Fruit fly (Drosophila melanogaster): Measurements from ENCODE around the gene cad.

The cad gene

DNA sequence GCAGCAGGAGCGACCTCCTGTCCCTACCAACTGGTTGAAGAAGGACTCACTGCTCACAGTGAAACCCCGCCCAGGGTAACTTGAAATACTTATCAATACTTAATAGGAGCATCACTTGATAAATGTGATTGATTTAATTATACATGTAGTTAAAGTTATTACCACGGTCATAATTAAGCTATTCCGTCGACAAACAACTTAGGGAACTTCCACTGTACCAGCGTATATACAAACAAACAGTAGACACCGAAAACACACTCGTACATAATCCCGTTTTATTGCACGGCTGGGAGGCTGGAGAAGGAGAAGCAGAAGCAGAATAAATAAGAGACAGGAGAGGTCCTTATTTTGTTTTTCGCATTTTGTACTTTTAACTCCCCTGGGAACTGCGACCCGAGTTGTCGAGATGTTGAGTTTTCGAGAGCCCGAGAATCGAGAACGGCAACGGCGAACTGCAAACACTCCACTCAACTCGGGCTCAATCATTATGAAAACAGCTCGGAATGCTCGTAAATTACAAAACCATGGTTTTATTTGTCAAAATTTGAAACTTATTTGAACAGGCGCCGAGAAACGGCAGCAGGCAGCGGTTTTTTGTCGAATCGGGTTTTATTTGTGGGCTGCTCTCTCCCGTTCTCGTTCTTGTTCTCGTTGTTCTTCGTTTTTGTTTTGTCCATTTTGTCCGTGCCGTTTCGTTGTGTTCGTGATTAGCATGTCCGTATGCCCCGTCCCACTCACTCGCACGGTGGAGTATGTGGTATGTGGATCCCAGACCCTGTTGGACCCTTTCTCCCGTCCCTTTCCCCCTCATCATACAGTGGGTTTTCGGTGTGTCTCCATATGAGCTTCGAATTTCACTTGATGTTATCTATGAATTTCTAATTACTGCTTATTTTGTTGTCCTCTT is 29.7 kb downstream of the cad start (continued):
- peak; percentile 75 for TF ChIP-seq dmrt99B (tag; optimal IDR thresholded peaks at IDR 0.05)
- peak; percentile 68 for TF ChIP-seq tin (GFP tag; optimal IDR thresholded peaks at IDR 0.05)
- no peak for TF ChIP-seq jigr1 (GFP tag; IDR thresholded peaks at IDR 0.05)
- TF ChIP-seq CG12219 (GFP tag; optimal IDR thresholded peaks at IDR 0.05) = peak; percentile 75
- peak; percentile 62 for TF ChIP-seq CG4730 (GFP tag; IDR thresholded peaks at IDR 0.05)
- peak; percentile 85 for TF ChIP-seq zfh1 (GFP tag; IDR thresholded peaks at IDR 0.05)
- no peak for TF ChIP-seq salm (tag; optimal IDR thresholded peaks at IDR 0.05)
- no peak for TF ChIP-seq sc (optimal IDR thresholded peaks at IDR 0.05)
- no peak for TF ChIP-seq sc (GFP tag; optimal IDR thresholded peaks at IDR 0.05)
- TF ChIP-seq CG14965 (GFP tag; optimal IDR thresholded peaks at IDR 0.05; ENCODE audit: borderline replicate concordance) = peak; percentile 48
- peak; percentile 83 for TF ChIP-seq cwo (GFP tag; optimal IDR thresholded peaks at IDR 0.05)
- TF ChIP-seq CG32772 (GFP tag; IDR thresholded peaks at IDR 0.05) = peak; percentile 74
- TF ChIP-seq CG18764 (GFP tag; optimal IDR thresholded peaks at IDR 0.05) = peak; percentile 35
- peak; percentile 55 for TF ChIP-seq Neu2 (GFP tag; optimal IDR thresholded peaks at IDR 0.05; ENCODE audit: borderline replicate concordance)
- TF ChIP-seq CG4820 (GFP tag; optimal IDR thresholded peaks at IDR 0.05) = peak; percentile 44
- peak; percentile 60 for TF ChIP-seq pb (GFP tag; optimal IDR thresholded peaks at IDR 0.05)
- TF ChIP-seq CG10274 (GFP tag; optimal IDR thresholded peaks at IDR 0.05) = peak; percentile 56
- peak; percentile 70; the same call in 1 of the 4 replicates for TF ChIP-seq chinmo (GFP tag; IDR thresholded peaks at IDR 0.05; ENCODE audit: partially characterized antibody)
- peak; percentile 51 for TF ChIP-seq CG9876 (GFP tag; optimal IDR thresholded peaks at IDR 0.05)
- peak; percentile 87 for TF ChIP-seq Rfx (GFP tag; IDR thresholded peaks at IDR 0.05)
- TF ChIP-seq chif (GFP tag; optimal IDR thresholded peaks at IDR 0.05) = peak; percentile 65 to 77
- TF ChIP-seq tgo (GFP tag; IDR thresholded peaks at IDR 0.05) = peak; percentile 75
- peak; percentile 40 for TF ChIP-seq CG4282 (GFP tag; optimal IDR thresholded peaks at IDR 0.05)
- peak; percentile 83 for TF ChIP-seq CG3281 (GFP tag; optimal IDR thresholded peaks at IDR 0.05)
- TF ChIP-seq CG16863 (GFP tag; optimal IDR thresholded peaks at IDR 0.05) = peak; percentile 74
- TF ChIP-seq cas (GFP tag; IDR thresholded peaks at IDR 0.05) = no peak
- TF ChIP-seq CG16815 (GFP tag; optimal IDR thresholded peaks at IDR 0.05) = peak; percentile 79
- TF ChIP-seq CG10321 (GFP tag; IDR thresholded peaks at IDR 0.05) = 0 out of 2 replicates have a peak, but pooled peaks have one; percentile 33
- peak; percentile 3 for TF ChIP-seq CG3995 (GFP tag; optimal IDR thresholded peaks at IDR 0.05)
- TF ChIP-seq gcm2 (GFP tag; optimal IDR thresholded peaks at IDR 0.05) = no peak
- TF ChIP-seq CG1024 (GFP tag; IDR thresholded peaks at IDR 0.05) = no peak
- peak; percentile 38 for TF ChIP-seq CG10462 (GFP tag; optimal IDR thresholded peaks at IDR 0.05)
- TF ChIP-seq CG10267 (tag; optimal IDR thresholded peaks at IDR 0.05) = peak; percentile 60
- no peak for TF ChIP-seq amos (GFP tag; IDR thresholded peaks at IDR 0.05; ENCODE audit: partially characterized antibody)
- TF ChIP-seq Dref (GFP tag; IDR thresholded peaks at IDR 0.05) = no peak
- peak; percentile 44 for TF ChIP-seq cg (GFP tag; optimal IDR thresholded peaks at IDR 0.05)
- peak; percentile 34 for TF ChIP-seq Nf-YB (GFP tag; optimal IDR thresholded peaks at IDR 0.05)
- peak; percentile 68 for TF ChIP-seq HLH3B (GFP tag; IDR thresholded peaks at IDR 0.05)
- no peak for TF ChIP-seq crp (GFP tag; optimal IDR thresholded peaks at IDR 0.05)
- peak; percentile 79 for TF ChIP-seq Antp (GFP tag; optimal IDR thresholded peaks at IDR 0.05)
- peak; percentile 87 for TF ChIP-seq CG32532 (GFP tag; IDR thresholded peaks at IDR 0.05)
- TF ChIP-seq Max (GFP tag; optimal IDR thresholded peaks at IDR 0.05) = peak; percentile 59
- peak; percentile 63; the same call in 2 of the 3 replicates for TF ChIP-seq CG34422 (GFP tag; IDR thresholded peaks at IDR 0.05)
- TF ChIP-seq CG15479 (GFP tag; optimal IDR thresholded peaks at IDR 0.05) = no peak
- peak; percentile 99 for TF ChIP-seq Med (GFP tag)
- TF ChIP-seq CG31388 (GFP tag; optimal IDR thresholded peaks at IDR 0.05) = no peak
- TF ChIP-seq pho (GFP tag; optimal IDR thresholded peaks at IDR 0.05) = peak; percentile 80
- peak; percentile 83 for TF ChIP-seq her (GFP tag; optimal IDR thresholded peaks at IDR 0.05)
- TF ChIP-seq CG11456 (GFP tag; IDR thresholded peaks at IDR 0.05) = peak; percentile 78

All from whole organism, embryonic.